Fruit fly (Drosophila melanogaster): ENCODE results near the gene GILT2.

Gene GILT2

DNA sequence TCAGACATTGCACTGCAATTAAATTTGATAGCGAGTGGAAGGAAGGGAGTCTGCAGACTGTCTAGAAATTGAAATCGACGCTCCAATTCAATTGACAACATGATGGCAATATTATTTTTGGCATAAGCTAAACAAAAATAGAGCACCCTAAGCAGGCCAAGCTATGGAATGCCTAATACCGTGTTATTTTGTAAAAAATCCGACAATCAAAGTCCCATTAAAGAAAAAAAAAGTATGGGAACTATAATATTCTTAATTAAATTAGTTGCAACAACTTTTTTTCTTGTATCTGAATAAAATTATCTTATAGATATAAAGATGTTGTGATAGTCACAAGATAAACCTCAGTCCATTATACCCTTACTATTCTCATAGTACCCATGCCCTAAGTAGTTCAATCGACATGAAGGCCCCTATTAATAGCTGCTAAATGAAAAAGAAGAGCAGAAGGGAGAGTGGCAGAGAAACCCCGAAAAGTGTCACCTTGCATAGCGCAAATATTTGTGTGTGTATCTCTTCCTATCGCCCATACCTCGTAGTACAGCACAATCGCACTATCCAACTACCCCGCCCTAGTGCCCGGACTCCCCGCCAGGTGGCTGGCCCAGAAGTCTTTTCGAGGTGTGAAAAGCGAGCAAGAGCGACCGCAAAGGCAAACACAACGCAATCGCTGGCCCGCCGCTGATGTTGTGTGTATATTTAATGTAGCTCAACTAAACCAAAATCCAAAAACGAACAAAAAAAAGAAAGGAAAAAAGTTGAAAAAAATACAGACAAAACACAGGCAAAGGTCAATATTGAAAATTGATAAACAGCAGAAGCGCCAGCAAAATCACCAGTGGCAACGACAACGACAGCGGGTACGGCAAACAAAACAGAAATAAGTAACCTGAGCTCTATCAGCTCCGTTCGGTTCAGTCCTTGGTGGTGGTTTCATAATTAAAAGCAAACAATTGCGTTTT is 21.1 kb upstream of the GILT2 start:
- peak; percentile 36 for TF ChIP-seq Pif1A (GFP tag; optimal IDR thresholded peaks at IDR 0.05)
- peak; percentile 49; the same call in 1 of the 2 replicates for TF ChIP-seq CG12605 (GFP tag; IDR thresholded peaks at IDR 0.05)
- TF ChIP-seq Pif1B (GFP tag; optimal IDR thresholded peaks at IDR 0.05): peak; percentile 52
- no peak for TF ChIP-seq rn (GFP tag; IDR thresholded peaks at IDR 0.05)
- no peak for TF ChIP-seq gl (tag; optimal IDR thresholded peaks at IDR 0.05)
- no peak for TF ChIP-seq CG13204 (GFP tag; optimal IDR thresholded peaks at IDR 0.05)
- TF ChIP-seq CG14655 (GFP tag; optimal IDR thresholded peaks at IDR 0.05): no peak
- TF ChIP-seq Snoo (tag; optimal IDR thresholded peaks at IDR 0.05): peak; percentile 9
- TF ChIP-seq CG34367 (tag; optimal IDR thresholded peaks at IDR 0.05): peak; percentile 7
- TF ChIP-seq CG17806 (tag; optimal IDR thresholded peaks at IDR 0.05): no peak
- TF ChIP-seq CG32121 (GFP tag; IDR thresholded peaks at IDR 0.05): peak; percentile 59
- TF ChIP-seq fd96Ca (GFP tag; IDR thresholded peaks at IDR 0.05): no peak
- peak; percentile 25 for TF ChIP-seq CG15710 (tag; optimal IDR thresholded peaks at IDR 0.05)
- no peak for TF ChIP-seq CG8301 (tag; optimal IDR thresholded peaks at IDR 0.05)
- TF ChIP-seq EcR (GFP tag; optimal IDR thresholded peaks at IDR 0.05): peak; percentile 6
- no peak for TF ChIP-seq CG10348 (GFP tag; IDR thresholded peaks at IDR 0.05)
- no peak for TF ChIP-seq CG9948 (tag; optimal IDR thresholded peaks at IDR 0.05)
- no peak for TF ChIP-seq D1 (tag; optimal IDR thresholded peaks at IDR 0.05)
- TF ChIP-seq CG4496 (GFP tag; IDR thresholded peaks at IDR 0.05): no peak; the same call in 2 of the 3 replicates
- no peak for TF ChIP-seq Ets98B (GFP tag; IDR thresholded peaks at IDR 0.05)
- TF ChIP-seq CG8159 (tag; optimal IDR thresholded peaks at IDR 0.05): peak; percentile 9

DNA sequence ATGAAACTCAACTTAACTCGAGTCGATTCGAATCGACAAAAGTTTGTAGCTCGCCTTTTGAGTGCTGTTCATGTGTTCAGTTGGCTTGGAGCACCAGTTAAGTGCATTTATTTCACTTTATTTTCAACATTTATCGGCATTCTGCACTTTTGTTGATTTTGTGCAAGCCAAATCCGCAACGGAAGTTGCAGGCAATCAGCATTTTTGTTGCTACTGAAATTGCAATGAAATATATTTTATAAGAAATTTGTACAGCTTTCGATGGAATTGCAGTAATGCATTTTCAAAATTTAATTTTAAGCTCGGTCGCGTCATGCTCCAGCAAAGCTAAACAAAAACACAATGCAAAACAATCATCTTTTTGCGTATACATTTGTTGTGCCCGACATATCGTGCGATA is 19.7 kb upstream of the GILT2 start:
- TF ChIP-seq CG4496 (GFP tag; IDR thresholded peaks at IDR 0.05): no peak
- TF ChIP-seq CG13204 (GFP tag; optimal IDR thresholded peaks at IDR 0.05): no peak
- no peak for TF ChIP-seq rn (GFP tag; IDR thresholded peaks at IDR 0.05)
- no peak for TF ChIP-seq EcR (GFP tag; optimal IDR thresholded peaks at IDR 0.05)
- TF ChIP-seq CG9948 (tag; optimal IDR thresholded peaks at IDR 0.05): no peak
- no peak for TF ChIP-seq CG17806 (tag; optimal IDR thresholded peaks at IDR 0.05)
- TF ChIP-seq fd96Ca (GFP tag; IDR thresholded peaks at IDR 0.05): no peak
- no peak for TF ChIP-seq D1 (tag; optimal IDR thresholded peaks at IDR 0.05)
- TF ChIP-seq Pif1A (GFP tag; optimal IDR thresholded peaks at IDR 0.05): no peak

DNA sequence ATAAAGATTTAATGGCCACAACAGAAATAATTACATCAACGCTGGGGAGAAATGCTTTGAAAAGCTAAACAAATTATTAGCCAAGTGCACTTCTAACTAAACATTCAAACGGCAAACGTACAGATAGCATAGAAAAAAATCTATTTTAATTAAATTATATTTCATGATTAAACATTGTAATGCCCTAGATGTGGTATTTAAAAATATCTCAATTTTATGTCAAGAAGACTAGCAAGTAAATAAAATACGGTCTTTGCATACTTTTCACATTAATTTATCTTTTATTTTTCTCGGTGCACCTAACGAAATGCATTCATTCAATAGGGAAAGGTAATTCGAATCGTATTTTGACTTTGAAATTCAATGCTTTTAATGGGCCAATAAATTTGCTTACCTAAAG is 19.1 kb upstream of the GILT2 start:
- no peak for TF ChIP-seq CG10348 (GFP tag; IDR thresholded peaks at IDR 0.05)
- TF ChIP-seq CG8301 (tag; optimal IDR thresholded peaks at IDR 0.05): no peak
- TF ChIP-seq CG14655 (GFP tag; optimal IDR thresholded peaks at IDR 0.05): no peak
- no peak for TF ChIP-seq gl (tag; optimal IDR thresholded peaks at IDR 0.05)
- no peak for TF ChIP-seq fd96Ca (GFP tag; IDR thresholded peaks at IDR 0.05)
- TF ChIP-seq CG4496 (GFP tag; IDR thresholded peaks at IDR 0.05): no peak
- no peak for TF ChIP-seq CG12605 (GFP tag; IDR thresholded peaks at IDR 0.05)
- no peak for TF ChIP-seq Ets98B (GFP tag; IDR thresholded peaks at IDR 0.05)
- TF ChIP-seq CG8159 (tag; optimal IDR thresholded peaks at IDR 0.05): no peak
- TF ChIP-seq CG32121 (GFP tag; IDR thresholded peaks at IDR 0.05): no peak
- no peak for TF ChIP-seq Snoo (tag; optimal IDR thresholded peaks at IDR 0.05)

- no peak for TF ChIP-seq D1 (tag; optimal IDR thresholded peaks at IDR 0.05)
- TF ChIP-seq Pif1B (GFP tag; optimal IDR thresholded peaks at IDR 0.05): no peak
- TF ChIP-seq CG9948 (tag; optimal IDR thresholded peaks at IDR 0.05): no peak
- no peak for TF ChIP-seq CG4496 (GFP tag; IDR thresholded peaks at IDR 0.05)
- TF ChIP-seq CG10348 (GFP tag; IDR thresholded peaks at IDR 0.05): no peak
- no peak for TF ChIP-seq CG8159 (tag; optimal IDR thresholded peaks at IDR 0.05)
- no peak for TF ChIP-seq Ets98B (GFP tag; IDR thresholded peaks at IDR 0.05)
- no peak for TF ChIP-seq fd96Ca (GFP tag; IDR thresholded peaks at IDR 0.05)
- TF ChIP-seq CG12605 (GFP tag; IDR thresholded peaks at IDR 0.05): no peak
- TF ChIP-seq CG15710 (tag; optimal IDR thresholded peaks at IDR 0.05): no peak
- no peak for TF ChIP-seq EcR (GFP tag; optimal IDR thresholded peaks at IDR 0.05)
- TF ChIP-seq CG32121 (GFP tag; IDR thresholded peaks at IDR 0.05): no peak
- no peak for TF ChIP-seq CG17806 (tag; optimal IDR thresholded peaks at IDR 0.05)
- TF ChIP-seq Pif1A (GFP tag; optimal IDR thresholded peaks at IDR 0.05): no peak
- TF ChIP-seq CG14655 (GFP tag; optimal IDR thresholded peaks at IDR 0.05): no peak
Observed at dm6 chr3R:23662782-23663181, 15.9 kb upstream of the GILT2 start.

- TF ChIP-seq CG12605 (GFP tag; IDR thresholded peaks at IDR 0.05) (0 out of 2 replicates have a peak, but pooled peaks have one; percentile 20), Ets98B (GFP tag; IDR thresholded peaks at IDR 0.05) (no peak)
Observed at dm6 chr3R:23664437-23664836, 14.3 kb upstream of the GILT2 start.

DNA sequence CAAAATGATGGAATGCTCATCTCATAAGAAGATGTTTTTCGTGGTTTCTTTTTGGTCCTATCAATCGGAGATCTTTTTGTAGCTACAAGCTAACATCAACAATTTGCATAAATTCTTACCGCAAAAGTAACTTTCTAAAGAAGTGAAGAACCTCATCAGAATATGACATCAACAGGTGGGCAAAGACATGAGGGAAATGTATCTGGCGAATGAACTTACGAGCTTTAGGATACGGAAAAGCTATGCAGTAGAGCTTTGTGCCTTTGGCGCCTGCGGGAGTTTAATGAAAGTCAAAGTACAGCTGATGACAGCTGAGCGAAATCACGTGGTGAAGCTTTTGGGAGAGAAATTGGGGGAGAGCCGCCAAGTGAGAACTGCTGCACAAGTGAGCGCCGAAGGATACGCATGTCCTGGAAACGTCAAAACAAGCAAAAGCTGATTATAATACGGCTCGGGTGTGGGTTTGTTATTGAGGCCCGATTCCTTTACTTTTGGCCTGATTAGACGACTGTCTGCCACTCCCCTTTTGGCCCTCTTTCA is 12.0 kb upstream of the GILT2 start:
- no peak for TF ChIP-seq CG9948 (tag; optimal IDR thresholded peaks at IDR 0.05)
- peak; percentile 72; the same call in 1 of the 2 replicates for TF ChIP-seq CG12605 (GFP tag; IDR thresholded peaks at IDR 0.05)
